Worm (Caenorhabditis elegans) whole organism, late embryonic: ENCODE measurements around the gene Y71H2AL.4.
A peak's percentile ranks its signal among the peaks of the same experiment; 100 is the strongest.

Source experiments
- C38D4.7 ChIP-seq: fragments of 200-800 bp; sonication (Bioruptor generic); optimal IDR thresholded peaks from 2 replicates; lab custom pipeline; 2018; ENCODE audit warnings: mild to moderate bottlenecking, missing genetic modification characterization, moderate library complexity, missing compliant biosample characterization
- K02D7.2 ChIP-seq: sonication (generic microtip); optimal IDR thresholded peaks from 2 replicates; lab custom pipeline; 2017; ENCODE audit warnings: mild to moderate bottlenecking, missing genetic modification characterization, missing compliant biosample characterization
- ahr-1 ChIP-seq: sonication (generic microtip); optimal IDR thresholded peaks from 2 replicates; lab custom pipeline; 2016; ENCODE audit warnings: missing genetic modification characterization, missing compliant biosample characterization
- ceh-14 ChIP-seq: sonication (generic microtip); optimal IDR thresholded peaks from 2 replicates; lab custom pipeline; 2016; ENCODE audit warnings: missing genotype, missing genetic modification characterization, missing compliant biosample characterization
- ceh-18 ChIP-seq: sonication (generic microtip); optimal IDR thresholded peaks from 2 replicates; lab custom pipeline; 2016; ENCODE audit warnings: missing genetic modification characterization, missing compliant biosample characterization
- ceh-22 ChIP-seq: sonication (generic microtip); optimal IDR thresholded peaks from 2 replicates; lab custom pipeline; 2017; ENCODE audit warnings: missing biosample characterization, missing genetic modification characterization
- ceh-24 ChIP-seq: sonication (generic microtip); optimal IDR thresholded peaks from 2 replicates; lab custom pipeline; 2016; ENCODE audit warnings: mild to moderate bottlenecking, missing genetic modification characterization, missing compliant biosample characterization
- ceh-30 ChIP-seq: fragments of 150-350 bp; optimal IDR thresholded peaks from 2 replicates; lab custom pipeline; 2014; ENCODE audit warnings: missing biosample characterization, missing genetic modification characterization
- ceh-31 ChIP-seq: sonication (generic microtip); optimal IDR thresholded peaks from 2 replicates; lab custom pipeline; 2016; ENCODE audit warnings: missing genetic modification characterization, missing compliant biosample characterization
- ceh-45 ChIP-seq: fragments of 200-800 bp; sonication (Bioruptor generic); IDR thresholded peaks from 2 replicates; pipeline ENCODE4 v1.3.6; 2022; ENCODE audit warnings: missing genetic modification reagents, missing genetic modification characterization, missing compliant biosample characterization
- ceh-9 ChIP-seq: sonication (generic microtip); optimal IDR thresholded peaks from 2 replicates; lab custom pipeline; 2016; ENCODE audit warnings: mild to moderate bottlenecking, missing genetic modification characterization, inconsistent platforms, missing compliant biosample characterization
- dve-1 ChIP-seq: sonication (generic microtip); optimal IDR thresholded peaks from 2 replicates; lab custom pipeline; 2017; ENCODE audit warnings: antibody characterized with exemption, mild to moderate bottlenecking, missing genetic modification characterization, missing compliant biosample characterization
- elt-4 ChIP-seq: sonication (generic microtip); optimal IDR thresholded peaks from 2 replicates; lab custom pipeline; 2016; ENCODE audit warnings: missing genetic modification characterization, missing compliant biosample characterization
- eyg-1 ChIP-seq: sonication (generic microtip); optimal IDR thresholded peaks from 2 replicates; lab custom pipeline; 2016; ENCODE audit warnings: missing genotype, missing genetic modification characterization, missing compliant biosample characterization
- fax-1 ChIP-seq: sonication (generic microtip); optimal IDR thresholded peaks from 2 replicates; lab custom pipeline; 2016; ENCODE audit warnings: missing genotype, missing genetic modification characterization, missing compliant biosample characterization
- fkh-10 ChIP-seq: fragments of 150-350 bp; optimal IDR thresholded peaks from 2 replicates; lab custom pipeline; 2014; ENCODE audit warnings: missing biosample characterization, missing genetic modification reagents, missing genetic modification characterization
- fkh-6 ChIP-seq: sonication (generic microtip); optimal IDR thresholded peaks from 2 replicates; lab custom pipeline; 2016; ENCODE audit warnings: missing genetic modification characterization, missing compliant biosample characterization
- gmeb-2 ChIP-seq: sonication (generic microtip); optimal IDR thresholded peaks from 2 replicates; lab custom pipeline; 2016; ENCODE audit warnings: missing genetic modification characterization, inconsistent platforms, missing compliant biosample characterization
- hlh-15 ChIP-seq: sonication (generic microtip); optimal IDR thresholded peaks from 2 replicates; lab custom pipeline; 2016; ENCODE audit warnings: missing genetic modification characterization, missing compliant biosample characterization
- hlh-30 ChIP-seq: sonication (generic microtip); optimal IDR thresholded peaks from 2 replicates; lab custom pipeline; 2017; ENCODE audit warnings: antibody characterized with exemption, missing genetic modification characterization, missing compliant biosample characterization; ENCODE audit not compliant: insufficient read depth
- hlh-6 ChIP-seq: sonication (generic microtip); optimal IDR thresholded peaks from 2 replicates; lab custom pipeline; 2016; ENCODE audit warnings: missing genotype, missing genetic modification characterization, missing compliant biosample characterization
- hlh-8 ChIP-seq: sonication (generic microtip); optimal IDR thresholded peaks from 2 replicates; lab custom pipeline; 2016; ENCODE audit warnings: missing genotype, missing genetic modification characterization, missing compliant biosample characterization
- mec-3 ChIP-seq: sonication (generic microtip); optimal IDR thresholded peaks from 2 replicates; lab custom pipeline; 2016; ENCODE audit warnings: borderline replicate concordance, missing genetic modification characterization, missing compliant biosample characterization
- nhr-11 ChIP-seq: fragments of 150-350 bp; optimal IDR thresholded peaks from 2 replicates; lab custom pipeline; 2014; ENCODE audit warnings: missing biosample characterization, missing genetic modification characterization
- odd-2 ChIP-seq: sonication (generic microtip); optimal IDR thresholded peaks from 2 replicates; lab custom pipeline; 2017; ENCODE audit warnings: antibody characterized with exemption, mild to moderate bottlenecking, missing genetic modification characterization, missing compliant biosample characterization
- pat-9 ChIP-seq: fragments of 200-800 bp; sonication (Bioruptor generic); optimal IDR thresholded peaks from 2 replicates; lab custom pipeline; 2018; ENCODE audit warnings: mild to moderate bottlenecking, missing genetic modification characterization, moderate library complexity, missing compliant biosample characterization
- pax-1 ChIP-seq: fragments of 150-350 bp; optimal IDR thresholded peaks from 2 replicates; lab custom pipeline; 2014; ENCODE audit warnings: missing biosample characterization, missing genetic modification characterization
- pqm-1 ChIP-seq: sonication (generic microtip); optimal IDR thresholded peaks from 2 replicates; lab custom pipeline; 2016; ENCODE audit warnings: missing genetic modification characterization, missing compliant biosample characterization
- ref-2 ChIP-seq: sonication (generic microtip); optimal IDR thresholded peaks from 2 replicates; lab custom pipeline; 2016; ENCODE audit warnings: missing genetic modification characterization, missing compliant biosample characterization
- sox-2 ChIP-seq: fragments of 200-800 bp; sonication (Bioruptor generic); IDR thresholded peaks from 2 replicates; pipeline ENCODE4 v1.3.6; 2022; ENCODE audit warnings: missing genetic modification reagents, missing genetic modification characterization, missing compliant biosample characterization
- sox-4 ChIP-seq: sonication (generic microtip); optimal IDR thresholded peaks from 2 replicates; lab custom pipeline; 2017; ENCODE audit warnings: mild to moderate bottlenecking, missing genetic modification characterization, inconsistent platforms, missing compliant biosample characterization
- tbx-2 ChIP-seq: sonication (generic microtip); optimal IDR thresholded peaks from 2 replicates; lab custom pipeline; 2016; ENCODE audit warnings: missing genetic modification characterization, missing compliant biosample characterization
- unc-3 ChIP-seq, 2 experiments: fragments of 200-800 bp in 1 of 2; sonication (Bioruptor generic) in 1 of 2; sonication (generic microtip) in 1 of 2; conservative IDR thresholded peaks in 1 of 2; optimal IDR thresholded peaks in 1 of 2; 2 replicates each; pipeline versions ENCODE4 v1.3.6 to Lab custom; 2016 to 2022; ENCODE audit warnings: missing compliant biosample characterization in 2 of 2, missing genetic modification characterization in 2 of 2, missing genetic modification reagents in 1 of 2
- unc-42 ChIP-seq: sonication (generic microtip); optimal IDR thresholded peaks from 2 replicates; lab custom pipeline; 2016; ENCODE audit warnings: missing genotype, missing genetic modification characterization, missing compliant biosample characterization
- unc-55 ChIP-seq: sonication (generic microtip); optimal IDR thresholded peaks from 2 replicates; lab custom pipeline; 2017; ENCODE audit warnings: missing biosample characterization, missing genetic modification reagents, missing genetic modification characterization
- unc-86 ChIP-seq: sonication (generic microtip); optimal IDR thresholded peaks from 2 replicates; lab custom pipeline; 2016; ENCODE audit warnings: missing genetic modification characterization, missing compliant biosample characterization

Y71H2AL.4 gene

ce11 chrIII:2657783-2658182 is 28.4 kb upstream of the Y71H2AL.4 start, which contains the start of gene let-805:
let-805 (plus strand) TSS chrIII:2658083.
- TF ChIP-seq unc-3 (GFP tag; conservative IDR thresholded peaks at IDR 0.05; lab: Robert Waterston, UW) (no peak), unc-3 (tag; optimal IDR thresholded peaks at IDR 0.05; lab: Kevin White, UChicago) (no peak), elt-4 (tag; lab: Kevin White, UChicago) (no peak), K02D7.2 (tag; lab: Kevin White, UChicago) (no peak), mec-3 (no peak), pqm-1 (no peak), fkh-6 (tag; lab: Kevin White, UChicago) (no peak), hlh-6 (tag; lab: Kevin White, UChicago) (no peak), ceh-18 (tag; lab: Kevin White, UChicago) (no peak), unc-42 (no peak), tbx-2 (no peak), pax-1 (tag; lab: Kevin White, UChicago) (no peak), sox-2 (GFP tag; lab: Robert Waterston, UW) (no peak), hlh-8 (tag; lab: Kevin White, UChicago) (no peak), fkh-10 (GFP tag; lab: Kevin White, UChicago) (no peak)
- TF ChIP-seq, all 69 proteins: peak for 0

DNA sequence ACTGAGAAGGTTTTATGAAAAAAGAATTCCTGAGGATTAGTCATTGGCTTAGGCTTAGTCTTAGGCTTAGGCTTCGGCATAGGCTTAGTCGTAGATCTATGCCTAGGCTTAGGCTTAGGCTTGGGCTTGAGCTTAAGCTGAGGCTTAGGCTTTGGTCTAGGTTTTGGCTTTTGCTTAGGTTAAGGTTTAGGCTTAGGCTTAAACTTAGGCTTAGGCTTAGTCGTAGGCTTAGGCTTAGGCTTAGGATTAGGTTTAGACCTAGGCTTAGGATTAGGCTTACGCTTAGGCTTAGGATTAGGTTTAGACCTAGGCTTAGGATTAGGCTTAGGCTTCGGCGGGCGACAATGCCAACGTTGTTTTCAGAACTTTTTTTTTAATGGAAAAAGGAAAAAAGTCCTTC is 10.8 kb upstream of the Y71H2AL.4 start:
- TF ChIP-seq ceh-31 (tag; lab: Kevin White, UChicago) = no peak
- TF ChIP-seq C38D4.7 = no peak
- peak; percentile 81 for TF ChIP-seq dve-1 (tag; lab: Kevin White, UChicago)
- TF ChIP-seq ref-2 = no peak
- TF ChIP-seq, all 69 proteins: peak for 1

DNA sequence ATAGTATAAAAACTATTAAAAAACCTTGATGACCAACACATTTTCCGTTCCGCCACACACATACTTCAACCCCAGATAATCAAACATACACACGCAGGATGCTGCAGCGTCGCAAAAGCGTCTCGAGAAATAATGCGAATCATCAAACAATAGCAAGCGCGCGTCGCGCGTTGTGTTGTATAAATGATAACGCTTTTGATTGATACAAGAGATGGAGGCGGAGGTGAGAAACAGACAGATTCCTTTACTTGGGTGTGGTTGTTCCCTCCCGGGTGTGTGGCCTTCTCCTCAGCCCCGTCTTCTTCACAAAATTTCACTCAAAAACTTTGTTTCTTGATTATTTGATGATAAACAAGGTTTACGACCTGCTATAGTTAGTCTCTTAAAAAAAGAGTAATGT is 10.1 kb upstream of the Y71H2AL.4 start:
- TF ChIP-seq unc-86 (tag; lab: Kevin White, UChicago) = no peak
- TF ChIP-seq dve-1 (tag; lab: Kevin White, UChicago) = peak; percentile 3

DNA sequence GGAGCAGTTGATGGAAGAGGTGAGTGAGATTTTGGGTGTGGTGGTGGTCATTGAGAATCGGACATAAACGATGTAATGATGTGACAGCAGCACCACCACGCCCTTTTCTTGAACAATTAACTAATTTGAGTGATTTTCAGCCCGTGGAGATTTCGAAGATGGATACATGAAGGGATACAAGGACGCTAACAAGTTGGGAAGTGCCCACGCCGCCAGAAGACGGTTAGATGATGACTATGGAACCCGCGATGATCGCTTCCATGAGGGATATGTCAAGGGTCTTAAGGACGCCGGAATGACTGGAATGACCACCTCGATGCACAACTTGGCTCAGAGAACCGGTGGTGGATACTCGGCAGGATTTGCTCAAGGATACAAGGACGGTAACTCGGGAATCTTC is 8.2 kb upstream of the Y71H2AL.4 start:
- TF ChIP-seq nhr-11 (tag; lab: Kevin White, UChicago) (no peak), mec-3 (no peak), ahr-1 (tag; lab: Kevin White, UChicago) (no peak), fax-1 (tag; lab: Kevin White, UChicago) (no peak), ceh-14 (tag; lab: Kevin White, UChicago) (no peak), ceh-9 (tag; lab: Kevin White, UChicago) (no peak), ceh-30 (tag; lab: Kevin White, UChicago) (no peak), sox-4 (tag; lab: Kevin White, UChicago) (no peak), odd-2 (tag; lab: Kevin White, UChicago) (no peak), hlh-15 (tag; lab: Kevin White, UChicago) (no peak), tbx-2 (no peak), unc-55 (GFP tag; lab: Kevin White, UChicago) (no peak)

- no peak for TF ChIP-seq ceh-22 (tag; lab: Kevin White, UChicago)
- no peak for TF ChIP-seq gmeb-2 (tag; lab: Kevin White, UChicago)
- TF ChIP-seq ceh-24 (tag; lab: Kevin White, UChicago) = no peak
- TF ChIP-seq hlh-30 (tag; lab: Kevin White, UChicago) = no peak
- no peak for TF ChIP-seq ceh-45
- TF ChIP-seq pat-9 (tag; lab: Kevin White, UChicago) = no peak
- no peak for TF ChIP-seq hlh-8 (tag; lab: Kevin White, UChicago)
- TF ChIP-seq eyg-1 = no peak
- TF ChIP-seq K02D7.2 (tag; lab: Kevin White, UChicago) = no peak
- no peak for TF ChIP-seq fkh-6 (tag; lab: Kevin White, UChicago)
Observed at ce11 chrIII:2679362-2679761, 6.8 kb upstream of the Y71H2AL.4 start.
